Worm (Caenorhabditis elegans) whole organism, L2 larva: Measurements from ENCODE around the gene acr-21.

Source experiments
- C34F6.9 ChIP-seq: fragments of 150-350 bp; optimal IDR thresholded peaks from 2 replicates; lab custom pipeline; 2014; ENCODE audit warnings: missing biosample characterization, missing genetic modification characterization
- F13H6.1 ChIP-seq: sonication (generic microtip); optimal IDR thresholded peaks from 2 replicates; lab custom pipeline; 2016; ENCODE audit warnings: missing genetic modification characterization, missing compliant biosample characterization
- R02D3.7 ChIP-seq: fragments of 150-350 bp; optimal IDR thresholded peaks from 2 replicates; lab custom pipeline; 2014; ENCODE audit warnings: missing biosample characterization, missing genetic modification characterization
- Y55F3AM.14 ChIP-seq: fragments of 200-800 bp; sonication (Bioruptor generic); optimal IDR thresholded peaks from 2 replicates; lab custom pipeline; 2018; ENCODE audit warnings: mild to moderate bottlenecking, missing genetic modification characterization, missing compliant biosample characterization
- ZK546.5 ChIP-seq: sonication (generic microtip); optimal IDR thresholded peaks from 2 replicates; lab custom pipeline; 2017; ENCODE audit warnings: missing biosample characterization, missing genetic modification characterization
- alr-1 ChIP-seq: fragments of 150-350 bp; optimal IDR thresholded peaks from 2 replicates; lab custom pipeline; 2014; ENCODE audit warnings: missing biosample characterization, missing genetic modification characterization
- aly-2 ChIP-seq: fragments of 150-350 bp; optimal IDR thresholded peaks from 2 replicates; lab custom pipeline; 2014; ENCODE audit warnings: missing biosample characterization, missing genetic modification characterization
- ama-1 ChIP-seq: fragments of 150-350 bp; optimal IDR thresholded peaks from 2 replicates; lab custom pipeline; 2018; ENCODE audit warnings: inconsistent platforms
- blmp-1 ChIP-seq: sonication (generic microtip); optimal IDR thresholded peaks from 2 replicates; lab custom pipeline; 2017; ENCODE audit warnings: missing genetic modification characterization, mild to moderate bottlenecking, missing compliant biosample characterization, antibody characterized with exemption, moderate library complexity; ENCODE audit not compliant: insufficient read depth
- ceh-16 ChIP-seq: fragments of 150-350 bp; optimal IDR thresholded peaks from 2 replicates; lab custom pipeline; 2014; ENCODE audit warnings: missing biosample characterization, missing genetic modification characterization
- ceh-82 ChIP-seq: fragments of 150-350 bp; optimal IDR thresholded peaks from 2 replicates; lab custom pipeline; 2014; ENCODE audit warnings: missing biosample characterization, missing genetic modification characterization
- crh-2 ChIP-seq: sonication (generic microtip); optimal IDR thresholded peaks from 2 replicates; lab custom pipeline; 2017; ENCODE audit warnings: missing biosample characterization, missing genetic modification characterization
- dmd-4 ChIP-seq: sonication (generic microtip); optimal IDR thresholded peaks from 2 replicates; lab custom pipeline; 2017; ENCODE audit warnings: missing biosample characterization, missing genetic modification characterization
- egl-27 ChIP-seq: sonication (generic microtip); optimal IDR thresholded peaks from 3 replicates; lab custom pipeline; 2017; ENCODE audit warnings: missing biosample characterization, missing genetic modification reagents, missing genetic modification characterization
- elt-1 ChIP-seq: fragments of 150-350 bp; optimal IDR thresholded peaks from 2 replicates; lab custom pipeline; 2014; ENCODE audit warnings: missing biosample characterization, missing genetic modification characterization
- elt-3 ChIP-seq: sonication (generic microtip); optimal IDR thresholded peaks from 2 replicates; lab custom pipeline; 2017; ENCODE audit warnings: missing biosample characterization, missing genetic modification characterization
- fos-1 ChIP-seq: fragments of 150-350 bp; optimal IDR thresholded peaks from 2 replicates; lab custom pipeline; 2014; ENCODE audit warnings: missing biosample characterization, missing genetic modification characterization
- gmeb-1 ChIP-seq: fragments of 150-350 bp; optimal IDR thresholded peaks from 2 replicates; lab custom pipeline; 2014; ENCODE audit warnings: missing biosample characterization, missing genetic modification characterization
- lin-11 ChIP-seq: fragments of 150-350 bp; sonication (generic microtip); optimal IDR thresholded peaks from 2 replicates; lab custom pipeline; 2014; ENCODE audit warnings: missing biosample characterization, missing genetic modification characterization, inconsistent platforms, mixed read lengths
- lin-13 ChIP-seq: fragments of 150-350 bp; optimal IDR thresholded peaks from 2 replicates; lab custom pipeline; 2014; ENCODE audit warnings: missing biosample characterization, missing genetic modification reagents, missing genetic modification characterization
- lin-39 ChIP-seq: fragments of 150-350 bp; optimal IDR thresholded peaks from 2 replicates; lab custom pipeline; 2014; ENCODE audit warnings: missing biosample characterization, missing genetic modification reagents, missing genetic modification characterization
- lsy-2 ChIP-seq, 2 experiments: fragments of 150-350 bp in 1 of 2; sonication (generic microtip) in 1 of 2; optimal IDR thresholded peaks; 2 replicates each; lab custom pipeline; 2014 to 2017; ENCODE audit warnings: missing biosample characterization in 2 of 2, missing genetic modification characterization in 2 of 2
- mab-5 ChIP-seq: fragments of 150-350 bp; optimal IDR thresholded peaks from 2 replicates; lab custom pipeline; 2014; ENCODE audit warnings: missing biosample characterization, missing genetic modification characterization
- mbf-1 ChIP-seq: sonication (generic microtip); optimal IDR thresholded peaks from 2 replicates; lab custom pipeline; 2017; ENCODE audit warnings: missing biosample characterization, missing genetic modification characterization
- mdl-1 ChIP-seq, 2 experiments: fragments of 150-350 bp in 1 of 2; sonication (generic microtip) in 1 of 2; optimal IDR thresholded peaks; 2 replicates each; lab custom pipeline; 2017; ENCODE audit warnings: missing biosample characterization in 2 of 2, missing genetic modification characterization in 2 of 2
- nhr-10 ChIP-seq: sonication (generic microtip); optimal IDR thresholded peaks from 2 replicates; lab custom pipeline; 2017; ENCODE audit warnings: missing biosample characterization, missing genetic modification characterization
- nhr-11 ChIP-seq: fragments of 150-350 bp; optimal IDR thresholded peaks from 2 replicates; lab custom pipeline; 2014; ENCODE audit warnings: missing biosample characterization, missing genetic modification characterization
- nhr-12 ChIP-seq: fragments of 150-350 bp; optimal IDR thresholded peaks from 2 replicates; lab custom pipeline; 2014; ENCODE audit warnings: missing biosample characterization, missing genetic modification characterization
- nhr-129 ChIP-seq: fragments of 150-350 bp; optimal IDR thresholded peaks from 2 replicates; lab custom pipeline; 2014; ENCODE audit warnings: missing biosample characterization, missing genetic modification characterization
- nhr-21 ChIP-seq: fragments of 150-350 bp; optimal IDR thresholded peaks from 2 replicates; lab custom pipeline; 2014; ENCODE audit warnings: missing biosample characterization, missing genetic modification characterization
- nhr-23 ChIP-seq: fragments of 150-350 bp; optimal IDR thresholded peaks from 2 replicates; lab custom pipeline; 2014; ENCODE audit warnings: missing biosample characterization, missing genetic modification reagents, missing genetic modification characterization
- nhr-237 ChIP-seq: fragments of 150-350 bp; optimal IDR thresholded peaks from 2 replicates; lab custom pipeline; 2014; ENCODE audit warnings: missing biosample characterization, missing genetic modification characterization
- nhr-25 ChIP-seq: fragments of 150-350 bp; sonication (generic microtip); optimal IDR thresholded peaks from 3 replicates; lab custom pipeline; 2014; ENCODE audit warnings: missing biosample characterization, missing genetic modification characterization
- nhr-6 ChIP-seq: fragments of 150-350 bp; optimal IDR thresholded peaks from 2 replicates; lab custom pipeline; 2014; ENCODE audit warnings: missing biosample characterization, missing genetic modification characterization
- nhr-77 ChIP-seq: fragments of 150-350 bp; optimal IDR thresholded peaks from 2 replicates; lab custom pipeline; 2014; ENCODE audit warnings: missing biosample characterization, missing genetic modification characterization
- peb-1 ChIP-seq: fragments of 150-350 bp; optimal IDR thresholded peaks from 2 replicates; lab custom pipeline; 2014; ENCODE audit warnings: missing biosample characterization, missing genetic modification characterization
- sem-4 ChIP-seq: fragments of 150-350 bp; optimal IDR thresholded peaks from 2 replicates; lab custom pipeline; 2014; ENCODE audit warnings: missing biosample characterization, missing genetic modification reagents, missing genetic modification characterization
- skn-1 ChIP-seq: sonication (generic microtip); optimal IDR thresholded peaks from 2 replicates; lab custom pipeline; 2017; ENCODE audit warnings: missing biosample characterization, missing genetic modification characterization
- sma-3 ChIP-seq: sonication (generic microtip); optimal IDR thresholded peaks from 2 replicates; lab custom pipeline; 2016; ENCODE audit warnings: missing genetic modification reagents, missing genetic modification characterization, missing compliant biosample characterization
- sma-9 ChIP-seq, 2 experiments: fragments of 150-350 bp in 1 of 2; sonication (generic microtip) in 1 of 2; optimal IDR thresholded peaks; 2 replicates each; lab custom pipeline; 2014 to 2016; ENCODE audit warnings: missing genetic modification characterization in 2 of 2, mild to moderate bottlenecking in 1 of 2, missing biosample characterization in 1 of 2, missing compliant biosample characterization in 1 of 2, missing genetic modification reagents in 1 of 2, moderate library complexity in 1 of 2
- snpc-4 ChIP-seq: fragments of 150-350 bp; optimal IDR thresholded peaks from 2 replicates; lab custom pipeline; 2014; ENCODE audit warnings: missing biosample characterization, missing genetic modification characterization
- unc-39 ChIP-seq: fragments of 150-350 bp; optimal IDR thresholded peaks from 2 replicates; lab custom pipeline; 2014; ENCODE audit warnings: missing biosample characterization, missing genetic modification characterization
- unc-55 ChIP-seq: fragments of 150-350 bp; sonication (generic microtip); optimal IDR thresholded peaks from 3 replicates; lab custom pipeline; 2014; ENCODE audit warnings: missing biosample characterization, missing genetic modification reagents, missing genetic modification characterization
- unc-62 ChIP-seq: fragments of 150-350 bp; optimal IDR thresholded peaks from 2 replicates; lab custom pipeline; 2014; ENCODE audit warnings: missing biosample characterization, missing genetic modification reagents, missing genetic modification characterization
- zag-1 ChIP-seq: fragments of 150-350 bp; optimal IDR thresholded peaks from 2 replicates; lab custom pipeline; 2014; ENCODE audit warnings: missing biosample characterization, missing genetic modification characterization
- ztf-1 ChIP-seq: fragments of 200-800 bp; sonication (Bioruptor generic); conservative IDR thresholded peaks from 2 replicates; pipeline ENCODE4 v1.3.6; 2022; ENCODE audit warnings: missing genetic modification characterization, missing compliant biosample characterization
- ztf-11 ChIP-seq: sonication (generic microtip); optimal IDR thresholded peaks from 2 replicates; lab custom pipeline; 2017; ENCODE audit warnings: missing biosample characterization, missing genetic modification characterization
- ztf-4 ChIP-seq: fragments of 150-350 bp; optimal IDR thresholded peaks from 2 replicates; lab custom pipeline; 2014; ENCODE audit warnings: missing biosample characterization, missing genetic modification characterization

acr-21 gene

DNA sequence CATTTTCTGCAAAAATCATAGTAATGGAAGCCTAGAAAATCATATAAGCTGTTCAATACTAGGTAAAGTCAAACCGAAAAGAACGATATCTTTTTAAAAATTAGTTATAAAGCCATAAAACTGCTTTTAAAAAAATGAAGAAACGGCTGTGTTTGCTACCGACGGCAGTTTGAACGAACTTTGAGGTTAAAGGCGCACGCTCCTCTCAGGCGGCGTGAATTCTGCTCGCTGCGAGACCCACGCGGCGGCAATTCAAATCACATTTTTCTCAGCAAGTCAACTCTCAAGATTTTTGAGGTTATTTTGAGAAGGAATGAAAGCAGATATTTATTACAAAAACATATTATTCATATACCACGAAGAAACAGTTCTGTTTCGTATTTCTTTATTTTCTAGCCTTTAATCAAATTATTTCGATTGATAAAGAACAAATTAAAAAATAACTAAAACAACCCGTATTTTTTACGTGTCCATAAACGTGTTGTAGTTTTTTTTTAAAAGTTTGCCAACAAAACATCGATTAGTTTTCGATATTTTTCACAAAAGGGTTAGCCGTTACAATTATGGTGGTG, 26.5 kb downstream of the acr-21 start, which contains the start of the genes mdh-2 and F20H11.4:
Gene mdh-2, minus strand, starts transcription at position 6 of the 572 bp plus-strand sequence.
Gene F20H11.4, plus strand, starts transcription at position 522 of the 572 bp plus-strand sequence.
- TF ChIP-seq ztf-4 (tag; lab: Kevin White, UChicago) (peak; percentile 24), Y55F3AM.14 (GFP tag; lab: Kevin White, UChicago) (no peak), unc-55 (GFP tag; lab: Kevin White, UChicago) (peak; percentile 95), snpc-4 (tag; lab: Kevin White, UChicago) (peak; percentile 65), R02D3.7 (tag; lab: Kevin White, UChicago) (no peak), sma-3 (GFP tag; lab: Kevin White, UChicago) (peak; percentile 77), gmeb-1 (tag; lab: Kevin White, UChicago) (peak; percentile 95), skn-1 (no peak), F13H6.1 (tag; lab: Kevin White, UChicago) (peak; percentile 66), lsy-2 (tag; optimal IDR thresholded peaks at IDR 0.05; lab: Kevin White, UChicago) (peak; percentile 55 to 90), aly-2 (tag; lab: Kevin White, UChicago) (no peak), sma-9 (GFP tag; optimal IDR thresholded peaks at IDR 0.05; lab: Kevin White, UChicago) (peak; percentile 85), sma-9 (tag; optimal IDR thresholded peaks at IDR 0.05; lab: Kevin White, UChicago) (no peak), ztf-1 (GFP tag; lab: Robert Waterston, UW) (no peak), lin-39 (tag; lab: Kevin White, UChicago) (no peak), elt-1 (tag; lab: Kevin White, UChicago) (no peak), ceh-16 (no peak), C34F6.9 (peak; percentile 91), ceh-82 (peak; percentile 5), peb-1 (no peak), egl-27 (tag; lab: Kevin White, UChicago) (no peak), crh-2 (tag; lab: Kevin White, UChicago) (peak; percentile 87), alr-1 (tag; lab: Kevin White, UChicago) (no peak), lin-11 (tag; lab: Kevin White, UChicago) (peak; percentile 83), mbf-1 (tag; lab: Kevin White, UChicago) (no peak), ama-1 (peak; percentile 67), nhr-6 (tag; lab: Kevin White, UChicago) (no peak), unc-39 (tag; lab: Kevin White, UChicago) (no peak), nhr-10 (tag; lab: Kevin White, UChicago) (no peak), nhr-12 (tag; lab: Kevin White, UChicago) (no peak), unc-62 (GFP tag; lab: Kevin White, UChicago) (no peak), nhr-25 (tag; lab: Kevin White, UChicago) (peak; percentile 70), lin-13 (GFP tag; lab: Kevin White, UChicago) (peak; percentile 88), sem-4 (tag; lab: Kevin White, UChicago) (peak; percentile 49), ztf-11 (tag; lab: Kevin White, UChicago) (no peak), nhr-11 (no peak), nhr-23 (tag; lab: Kevin White, UChicago) (no peak), zag-1 (tag; lab: Kevin White, UChicago) (no peak), nhr-77 (tag; lab: Kevin White, UChicago) (no peak), blmp-1 (tag; lab: Kevin White, UChicago) (no peak), mdl-1 (tag; optimal IDR thresholded peaks at IDR 0.05; lab: Kevin White, UChicago) (peak in 1 of 2 experiments; percentile 15), nhr-129 (tag; lab: Kevin White, UChicago) (peak; percentile 81), fos-1 (tag; lab: Kevin White, UChicago) (peak; percentile 54), mab-5 (tag; lab: Kevin White, UChicago) (peak; percentile 21), elt-3 (tag; lab: Kevin White, UChicago) (no peak), dmd-4 (no peak), ZK546.5 (tag; lab: Kevin White, UChicago) (peak; percentile 45), nhr-237 (tag; lab: Kevin White, UChicago) (no peak), nhr-21 (tag; lab: Kevin White, UChicago) (peak; percentile 67)
